Fruit fly (Drosophila melanogaster) whole organism, embryonic: Measurements from ENCODE around the gene CG1213.

Source experiments
- ATbp ChIP-seq: fragments of 200-800 bp; sonication (Bioruptor generic); optimal IDR thresholded peaks from 2 replicates; lab custom pipeline; 2017; ENCODE audit warnings: missing biosample characterization, mild to moderate bottlenecking, missing genetic modification characterization, missing genetic modification reagents
- Atf3 ChIP-seq: fragments of 200-800 bp; sonication (Bioruptor generic); optimal IDR thresholded peaks from 3 replicates; lab custom pipeline; 2016; ENCODE audit warnings: missing biosample characterization, missing genetic modification characterization
- Atf6 ChIP-seq: fragments of 200-800 bp; sonication (Bioruptor generic); IDR thresholded peaks from 2 replicates; pipeline ENCODE4 v1.3.6; 2022; ENCODE audit warnings: missing biosample characterization, missing genetic modification characterization
- Bgb ChIP-seq: fragments of 200-800 bp; sonication (Bioruptor generic); IDR thresholded peaks from 2 replicates; pipeline ENCODE4 v1.3.6; 2022; ENCODE audit warnings: missing biosample characterization, missing genetic modification characterization; ENCODE audit not compliant: partially characterized antibody
- BtbVII ChIP-seq: fragments of 200-800 bp; sonication (Bioruptor generic); optimal IDR thresholded peaks from 3 replicates; lab custom pipeline; 2017; ENCODE audit warnings: missing biosample characterization, mild to moderate bottlenecking, missing genetic modification characterization
- CG10209 ChIP-seq: fragments of 200-800 bp; sonication (Bioruptor generic); optimal IDR thresholded peaks from 3 replicates; lab custom pipeline; 2017; ENCODE audit warnings: missing biosample characterization, mild to moderate bottlenecking, missing genetic modification characterization, missing genetic modification reagents
- CG11560 ChIP-seq: fragments of 200-800 bp; sonication (Bioruptor generic); IDR thresholded peaks from 3 replicates; pipeline ENCODE4 v1.3.6; 2022; ENCODE audit warnings: missing biosample characterization, missing genetic modification characterization
- CG2199 ChIP-seq: fragments of 200-800 bp; sonication (Bioruptor generic); IDR thresholded peaks from 3 replicates; pipeline ENCODE4 v1.3.6; 2022; ENCODE audit warnings: missing biosample characterization, missing genetic modification characterization
- CG34376 ChIP-seq: fragments of 200-800 bp; sonication (Bioruptor generic); optimal IDR thresholded peaks from 2 replicates; lab custom pipeline; 2018; ENCODE audit warnings: missing biosample characterization, mild to moderate bottlenecking, missing genetic modification characterization
- CG7786 ChIP-seq: fragments of 200-800 bp; sonication (Bioruptor generic); optimal IDR thresholded peaks from 2 replicates; lab custom pipeline; 2016; ENCODE audit warnings: missing biosample characterization, missing genetic modification characterization
- CG8281 ChIP-seq: fragments of 200-800 bp; sonication (Bioruptor generic); optimal IDR thresholded peaks from 2 replicates; lab custom pipeline; 2018; ENCODE audit warnings: missing biosample characterization, mild to moderate bottlenecking, missing genetic modification characterization, moderate library complexity
- CkIIα-i1 ChIP-seq: fragments of 200-800 bp; sonication (Bioruptor generic); IDR thresholded peaks from 2 replicates; pipeline ENCODE4 v1.3.6; 2022; ENCODE audit warnings: missing biosample characterization, missing genetic modification characterization
- Eip74EF ChIP-seq, 2 experiments: fragments of 200-800 bp in 1 of 2; fragments of >200 bp in 1 of 2; sonication (Bioruptor generic) in 1 of 2; optimal IDR thresholded peaks; 2 replicates each; lab custom pipeline; 2017 to 2019; ENCODE audit warnings: missing biosample characterization in 2 of 2, missing genetic modification characterization in 2 of 2, mild to moderate bottlenecking in 1 of 2, moderate library complexity in 1 of 2
- Ets97D ChIP-seq: fragments of 200-800 bp; sonication (Bioruptor generic); optimal IDR thresholded peaks from 3 replicates; lab custom pipeline; 2016; ENCODE audit warnings: missing biosample characterization, missing genetic modification characterization
- Gug ChIP-seq: fragments of 200-800 bp; sonication (Bioruptor generic); IDR thresholded peaks from 4 replicates; pipeline ENCODE4 v1.3.6; 2022; ENCODE audit warnings: missing biosample characterization, missing genetic modification characterization
- H2.0 ChIP-seq: fragments of 200-800 bp; sonication (Bioruptor generic); IDR thresholded peaks from 2 replicates; pipeline ENCODE4 v1.3.6; 2022; ENCODE audit warnings: missing biosample characterization, missing genetic modification characterization
- HHEX ChIP-seq: fragments of 200-800 bp; sonication (Bioruptor generic); optimal IDR thresholded peaks from 3 replicates; lab custom pipeline; 2017; ENCODE audit warnings: missing biosample characterization, mild to moderate bottlenecking, missing genetic modification characterization, missing genetic modification reagents
- Hr51 ChIP-seq, 2 experiments: fragments of 200-800 bp; sonication (Bioruptor generic); optimal IDR thresholded peaks; 2 replicates in 1 of 2; 3 replicates in 1 of 2; lab custom pipeline; 2016 to 2018; ENCODE audit warnings: missing biosample characterization in 2 of 2, missing genetic modification characterization in 2 of 2, mild to moderate bottlenecking in 1 of 2, moderate library complexity in 1 of 2
- MTF-1 ChIP-seq: fragments of 200-800 bp; sonication (Bioruptor generic); optimal IDR thresholded peaks from 2 replicates; lab custom pipeline; 2018; ENCODE audit warnings: missing biosample characterization, mild to moderate bottlenecking, missing genetic modification characterization, borderline replicate concordance
- Nf-YB ChIP-seq: fragments of 200-800 bp; sonication (Bioruptor generic); optimal IDR thresholded peaks from 3 replicates; lab custom pipeline; 2019; ENCODE audit warnings: missing biosample characterization, mild to moderate bottlenecking, missing genetic modification characterization, moderate library complexity
- PHDP ChIP-seq: fragments of 200-800 bp; sonication (Bioruptor generic); optimal IDR thresholded peaks from 3 replicates; lab custom pipeline; 2018; ENCODE audit warnings: missing biosample characterization, mild to moderate bottlenecking, missing genetic modification characterization, moderate library complexity
- Sox102F ChIP-seq: fragments of 200-800 bp; sonication (Bioruptor generic); optimal IDR thresholded peaks from 2 replicates; lab custom pipeline; 2018; ENCODE audit warnings: missing biosample characterization, mild to moderate bottlenecking, missing genetic modification characterization, moderate library complexity
- Trl ChIP-seq, 3 experiments: fragments of >200 bp in 2 of 3; fragments of 200-800 bp in 1 of 3; sonication (Bioruptor generic) in 1 of 3; optimal IDR thresholded peaks; 2 replicates in 1 of 3; 3 replicates in 2 of 3; lab custom pipeline; 2016 to 2017; ENCODE audit warnings: missing biosample characterization in 1 of 3, missing genetic modification characterization in 1 of 3
- ap ChIP-seq: fragments of 200-800 bp; sonication (Bioruptor generic); IDR thresholded peaks from 2 replicates; pipeline ENCODE4 v1.3.6; 2022; ENCODE audit warnings: missing biosample characterization, missing genetic modification characterization
- caup ChIP-seq: fragments of 200-800 bp; sonication (Bioruptor generic); optimal IDR thresholded peaks from 3 replicates; lab custom pipeline; 2017; ENCODE audit warnings: missing biosample characterization, mild to moderate bottlenecking, missing genetic modification characterization, moderate library complexity; ENCODE audit not compliant: severe bottlenecking
- chinmo ChIP-seq: fragments of 200-800 bp; sonication (Bioruptor generic); IDR thresholded peaks from 4 replicates; pipeline ENCODE4 v1.3.6; 2022; ENCODE audit warnings: missing biosample characterization, missing genetic modification characterization; ENCODE audit not compliant: partially characterized antibody
- cwo ChIP-seq: fragments of 200-800 bp; sonication (Bioruptor generic); optimal IDR thresholded peaks from 3 replicates; lab custom pipeline; 2017; ENCODE audit warnings: missing biosample characterization, missing genetic modification characterization, mild to moderate bottlenecking, moderate library complexity, missing genetic modification reagents
- da ChIP-seq: fragments of 200-800 bp; sonication (Bioruptor generic); optimal IDR thresholded peaks from 2 replicates; lab custom pipeline; 2016; ENCODE audit warnings: missing biosample characterization, missing genetic modification characterization
- dmrt99B ChIP-seq: fragments of 200-800 bp; sonication (Bioruptor generic); optimal IDR thresholded peaks from 2 replicates; lab custom pipeline; 2018; ENCODE audit warnings: missing biosample characterization, mild to moderate bottlenecking, missing genetic modification characterization, moderate library complexity
- exex ChIP-seq: fragments of 200-800 bp; sonication (Bioruptor generic); optimal IDR thresholded peaks from 4 replicates; lab custom pipeline; 2018; ENCODE audit warnings: missing biosample characterization, mild to moderate bottlenecking, missing genetic modification characterization, moderate library complexity
- grn ChIP-seq: fragments of 200-800 bp; sonication (Bioruptor generic); optimal IDR thresholded peaks from 3 replicates; lab custom pipeline; 2017; ENCODE audit warnings: missing biosample characterization, missing genetic modification characterization
- gro ChIP-seq: fragments of 200-800 bp; sonication (Bioruptor generic); optimal IDR thresholded peaks from 2 replicates; lab custom pipeline; 2016; ENCODE audit warnings: missing biosample characterization, missing genetic modification characterization
- gt ChIP-seq: fragments of 200-800 bp; sonication (Bioruptor generic); IDR thresholded peaks from 2 replicates; pipeline ENCODE4 v1.3.6; 2022; ENCODE audit warnings: missing biosample characterization, missing genetic modification characterization
- hth ChIP-seq: fragments of >200 bp; optimal IDR thresholded peaks from 2 replicates; lab custom pipeline; 2017; ENCODE audit warnings: inconsistent platforms
- pnt ChIP-seq: fragments of 200-800 bp; sonication (Bioruptor generic); optimal IDR thresholded peaks from 3 replicates; lab custom pipeline; 2016; ENCODE audit warnings: missing biosample characterization, missing genetic modification characterization
- sens ChIP-seq: fragments of 200-800 bp; sonication (Bioruptor generic); peaks from one replicate; lab custom pipeline; 2016; ENCODE audit warnings: missing biosample characterization, missing genetic modification characterization
- tll ChIP-seq, 2 experiments: fragments of 200-800 bp in 1 of 2; fragments of >200 bp in 1 of 2; sonication (Bioruptor generic) in 1 of 2; optimal IDR thresholded peaks; 2 replicates each; lab custom pipeline; 2017 to 2019; ENCODE audit warnings: missing biosample characterization in 2 of 2, missing genetic modification characterization in 2 of 2, mild to moderate bottlenecking in 1 of 2, moderate library complexity in 1 of 2
- toy ChIP-seq: fragments of 200-800 bp; sonication (Bioruptor generic); IDR thresholded peaks from 2 replicates; pipeline ENCODE4 v1.3.6; 2022; ENCODE audit warnings: missing biosample characterization, missing genetic modification characterization
- tx ChIP-seq: fragments of 200-800 bp; sonication (Bioruptor generic); optimal IDR thresholded peaks from 2 replicates; lab custom pipeline; 2016; ENCODE audit warnings: missing biosample characterization, missing genetic modification characterization
- vnd ChIP-seq: fragments of 200-800 bp; sonication (Bioruptor generic); IDR thresholded peaks from 3 replicates; pipeline ENCODE4 v1.3.6; 2022; ENCODE audit warnings: missing biosample characterization, missing genetic modification characterization; ENCODE audit not compliant: partially characterized antibody

The CG1213 gene

dm6 chr3R:5841290-5841689 is 320 bp downstream of the CG1213 start (continued):
- TF ChIP-seq gro (GFP tag; lab: Kevin White, UChicago) (no peak), H2.0 (GFP tag; lab: Robert Waterston, UW) (no peak), exex (tag; lab: Kevin White, UChicago) (peak; percentile 96), BtbVII (GFP tag; lab: Kevin White, UChicago) (no peak), ATbp (GFP tag; lab: Kevin White, UChicago) (no peak), Gug (GFP tag; lab: Robert Waterston, UW) (no peak), cwo (GFP tag; lab: Kevin White, UChicago) (peak; percentile 88), CG34376 (GFP tag; lab: Kevin White, UChicago) (peak; percentile 73), Bgb (GFP tag; lab: Robert Waterston, UW) (no peak), CG8281 (tag; lab: Kevin White, UChicago) (no peak), HHEX (GFP tag; lab: Kevin White, UChicago) (no peak), CG10209 (no peak), hth (lab: Kevin White, UChicago) (no peak), Atf3 (GFP tag; lab: Kevin White, UChicago) (no peak), MTF-1 (GFP tag; lab: Kevin White, UChicago) (no peak), Nf-YB (GFP tag; lab: Kevin White, UChicago) (no peak), tx (GFP tag; lab: Kevin White, UChicago) (no peak)

- TF ChIP-seq CG2199 (GFP tag; lab: Robert Waterston, UW) (peak; percentile 64; the same call in 1 of the 3 replicates), grn (GFP tag; lab: Kevin White, UChicago) (peak; percentile 12), Hr51 (GFP tag; optimal IDR thresholded peaks at IDR 0.05; lab: Kevin White, UChicago) (no peak)
Observed at dm6 chr3R:5843516-5843915, 2.5 kb downstream of the CG1213 start.

dm6 chr3R:5846570-5847270 is 5.8 kb downstream of the CG1213 start, which contains the start of gene CG14676:
CG14676 (plus strand) TSS chr3R:5847220.
- TF ChIP-seq Atf6 (GFP tag; lab: Robert Waterston, UW): no peak
- no peak for TF ChIP-seq sens (GFP tag; lab: Kevin White, UChicago)
- no peak for TF ChIP-seq PHDP (tag; lab: Kevin White, UChicago)
- TF ChIP-seq CG7786 (GFP tag; lab: Kevin White, UChicago): no peak
- TF ChIP-seq gt (GFP tag; lab: Robert Waterston, UW): no peak
- no peak for TF ChIP-seq da (GFP tag; lab: Kevin White, UChicago)
- no peak for TF ChIP-seq Trl (optimal IDR thresholded peaks at IDR 0.05; lab: Kevin White, UChicago)
- no peak for TF ChIP-seq Trl (GFP tag; optimal IDR thresholded peaks at IDR 0.05; lab: Kevin White, UChicago)
- TF ChIP-seq CG11560 (tag; lab: Robert Waterston, UW): no peak
- TF ChIP-seq tll (GFP tag; optimal IDR thresholded peaks at IDR 0.05; lab: Kevin White, UChicago): no peak
- no peak for TF ChIP-seq chinmo (GFP tag; lab: Robert Waterston, UW)
- TF ChIP-seq caup (GFP tag; lab: Kevin White, UChicago): no peak
- no peak for TF ChIP-seq pnt
- TF ChIP-seq dmrt99B (tag; lab: Kevin White, UChicago): no peak
- no peak for TF ChIP-seq toy (GFP tag; lab: Robert Waterston, UW)
- no peak for TF ChIP-seq Eip74EF (GFP tag; optimal IDR thresholded peaks at IDR 0.05; lab: Kevin White, UChicago)
- TF ChIP-seq vnd: no peak
- no peak for TF ChIP-seq Sox102F (GFP tag; lab: Kevin White, UChicago)
- no peak for TF ChIP-seq Ets97D (GFP tag; lab: Kevin White, UChicago)
- no peak for TF ChIP-seq CkIIα-i1 (GFP tag; lab: Robert Waterston, UW)
- TF ChIP-seq ap (GFP tag; lab: Robert Waterston, UW): no peak
